Worm (Caenorhabditis elegans) whole organism, L4 larva: ENCODE measurements around the gene med-1.

ENCODE experiments used
- ZK337.2 ChIP-seq: fragments of 200-800 bp; sonication (Bioruptor generic); IDR thresholded peaks from 2 replicates; pipeline ENCODE4 v1.3.6; 2022; ENCODE audit warnings: missing genetic modification reagents, missing genetic modification characterization, missing compliant biosample characterization
- ceh-28 ChIP-seq: fragments of 150-350 bp; optimal IDR thresholded peaks from 2 replicates; lab custom pipeline; 2014; ENCODE audit warnings: missing biosample characterization, missing genetic modification reagents, missing genetic modification characterization
- fkh-10 ChIP-seq: fragments of 150-350 bp; optimal IDR thresholded peaks from 2 replicates; lab custom pipeline; 2014; ENCODE audit warnings: missing biosample characterization, missing genetic modification reagents, missing genetic modification characterization
- fos-1 ChIP-seq: fragments of 150-350 bp; optimal IDR thresholded peaks from 2 replicates; lab custom pipeline; 2014; ENCODE audit warnings: missing biosample characterization, missing genetic modification characterization
- lin-1 ChIP-seq: fragments of 200-800 bp; sonication (Bioruptor generic); IDR thresholded peaks from 2 replicates; pipeline ENCODE4 v1.3.6; 2022; ENCODE audit warnings: missing genetic modification reagents, missing genetic modification characterization, missing compliant biosample characterization
- lin-15B ChIP-seq: fragments of 150-350 bp; sonication (generic microtip); optimal IDR thresholded peaks from 3 replicates; lab custom pipeline; 2014; ENCODE audit warnings: missing biosample characterization, missing genetic modification characterization
- mep-1 ChIP-seq: fragments of 150-350 bp; sonication (generic microtip); optimal IDR thresholded peaks from 3 replicates; lab custom pipeline; 2014; ENCODE audit warnings: missing biosample characterization, missing genetic modification characterization
- nhr-102 ChIP-seq: sonication (generic microtip); optimal IDR thresholded peaks from 2 replicates; lab custom pipeline; 2016; ENCODE audit warnings: mild to moderate bottlenecking, missing genetic modification characterization, moderate library complexity, missing compliant biosample characterization
- nhr-28 ChIP-seq: fragments of 150-350 bp; optimal IDR thresholded peaks from 2 replicates; lab custom pipeline; 2014; ENCODE audit warnings: missing biosample characterization, missing genetic modification characterization
- nhr-77 ChIP-seq: fragments of 150-350 bp; optimal IDR thresholded peaks from 2 replicates; lab custom pipeline; 2014; ENCODE audit warnings: missing biosample characterization, missing genetic modification characterization
- pqm-1 ChIP-seq: sonication (generic microtip); optimal IDR thresholded peaks from 2 replicates; lab custom pipeline; 2017; ENCODE audit warnings: missing biosample characterization, missing genetic modification characterization
- unc-62 ChIP-seq, 3 experiments: fragments of 150-350 bp in 1 of 3; sonication (generic microtip); optimal IDR thresholded peaks in 2 of 3; peaks in 1 of 3; 1 replicate in 1 of 3; 2 replicates in 2 of 3; lab custom pipeline; 2014 to 2017; ENCODE audit warnings: missing biosample characterization in 3 of 3, missing genetic modification characterization in 3 of 3, missing genetic modification reagents in 3 of 3, missing genotype in 1 of 3
- zag-1 ChIP-seq: fragments of 150-350 bp; optimal IDR thresholded peaks from 2 replicates; lab custom pipeline; 2014; ENCODE audit warnings: missing biosample characterization, missing genetic modification characterization
- ztf-11 ChIP-seq: fragments of 150-350 bp; optimal IDR thresholded peaks from 2 replicates; lab custom pipeline; 2014; ENCODE audit warnings: missing biosample characterization, missing genetic modification characterization

DNA sequence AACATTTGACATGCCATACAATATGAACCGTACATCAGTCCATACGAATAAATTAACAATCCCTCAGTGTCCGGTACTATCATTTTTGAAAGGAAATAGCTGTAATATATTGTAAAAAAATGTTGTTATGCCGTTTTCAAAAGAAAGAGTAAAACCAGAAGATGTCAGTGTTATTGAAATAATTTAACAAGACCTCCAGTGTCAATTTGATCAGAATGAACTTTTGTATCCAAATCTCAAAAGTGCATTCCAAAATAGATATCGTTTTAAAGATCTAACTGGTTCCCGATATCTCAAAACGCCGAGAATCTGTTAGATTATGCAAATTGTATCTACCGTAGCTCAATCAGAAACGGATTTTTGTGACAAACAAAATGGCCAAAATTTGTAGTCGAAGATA lies 31.1 kb downstream of the med-1 start, which contains the start of gene odr-7:
- TF ChIP-seq lin-1 (GFP tag; lab: Robert Waterston, UW) (no peak), pqm-1 (tag; lab: Kevin White, UChicago) (no peak), mep-1 (tag; lab: Kevin White, UChicago) (no peak), fos-1 (tag; lab: Kevin White, UChicago) (no peak), nhr-77 (tag; lab: Kevin White, UChicago) (no peak), ztf-11 (tag; lab: Kevin White, UChicago) (no peak), lin-15B (no peak), ZK337.2 (GFP tag; lab: Robert Waterston, UW) (no peak), unc-62 (GFP tag; optimal IDR thresholded peaks at IDR 0.05 in 1 of 2; lab: Kevin White, UChicago) (no peak), unc-62 (tag; optimal IDR thresholded peaks at IDR 0.05; lab: Kevin White, UChicago) (no peak), nhr-28 (no peak), nhr-102 (tag; lab: Kevin White, UChicago) (no peak), ceh-28 (tag; lab: Kevin White, UChicago) (no peak), zag-1 (tag; lab: Kevin White, UChicago) (no peak), fkh-10 (GFP tag; lab: Kevin White, UChicago) (no peak)
